1 worm cellular context compared by ENCODE assay signal in the genomic region with DNA sequence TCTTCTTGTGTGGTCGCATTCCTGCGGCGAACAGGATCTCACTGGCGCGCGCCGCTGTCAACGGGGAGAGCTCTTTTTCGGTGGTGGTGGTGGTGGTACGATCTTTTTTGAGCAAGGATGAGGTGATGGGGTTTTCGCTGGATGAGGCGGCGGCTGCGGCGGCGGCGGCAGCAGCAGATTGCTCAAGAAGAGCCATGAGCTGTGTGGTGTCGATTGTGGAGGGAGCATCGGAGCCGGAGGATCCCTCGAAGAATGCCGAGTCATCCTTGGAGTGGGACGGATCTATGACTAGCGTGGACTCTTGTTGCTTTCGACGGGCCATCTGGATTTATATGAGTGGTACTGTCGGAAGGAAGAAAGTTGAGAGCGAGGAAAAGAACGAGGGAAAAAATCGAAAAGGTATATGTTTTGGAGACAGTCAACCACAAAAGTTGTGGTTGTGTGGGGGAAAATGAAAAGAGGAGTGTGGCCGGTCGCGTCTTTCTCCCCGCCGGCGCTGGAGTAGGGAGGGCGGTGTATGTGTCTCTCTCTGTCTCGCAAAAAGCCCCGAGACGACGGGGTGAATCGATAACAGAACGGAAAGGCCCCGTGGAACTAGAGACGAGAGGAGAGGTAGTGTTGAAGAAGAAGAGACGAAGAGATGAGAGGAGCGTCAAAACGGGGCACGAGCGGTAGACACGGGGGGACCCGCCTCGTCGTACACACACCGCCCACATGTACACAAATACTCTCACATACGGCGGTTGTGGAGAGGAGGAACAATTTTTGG.
A peak's percentile ranks its signal among the peaks of the same experiment; 100 is the strongest.
TF ChIP-seq lines count a peak whose summit lies in the region.

No protein-coding gene starts in this region.

TF ChIP-seq in whole organism, L4 larva, 104 proteins besides CTCF, POLR2A, EP300 and RAD21 (continued from another document):
- TF ChIP-seq ceh-20 (GFP tag; IDR thresholded peaks at IDR 0.05; lab: Robert Waterston, UW) (no peak), D1046.2 (GFP tag; IDR thresholded peaks at IDR 0.05; lab: Robert Waterston, UW) (no peak), aly-2 (tag; optimal IDR thresholded peaks at IDR 0.05; lab: Kevin White, UChicago) (no peak), nhr-111 (GFP tag; optimal IDR thresholded peaks at IDR 0.05; lab: Kevin White, UChicago) (no peak), duxl-1 (tag; optimal IDR thresholded peaks at IDR 0.05; lab: Kevin White, UChicago; ENCODE audit: poor library complexity) (no peak), daf-8 (GFP tag; IDR thresholded peaks at IDR 0.05; lab: Robert Waterston, UW) (no peak), ceh-82 (tag; optimal IDR thresholded peaks at IDR 0.05; lab: Kevin White, UChicago) (no peak), ztf-7 (tag; optimal IDR thresholded peaks at IDR 0.05; lab: Kevin White, UChicago) (no peak), mep-1 (tag; optimal IDR thresholded peaks at IDR 0.05; lab: Kevin White, UChicago) (peak; percentile 9), zfp-2 (tag; optimal IDR thresholded peaks at IDR 0.05; lab: Kevin White, UChicago) (no peak), snpc-4 (tag; optimal IDR thresholded peaks at IDR 0.05; lab: Kevin White, UChicago) (no peak), nhr-77 (tag; optimal IDR thresholded peaks at IDR 0.05; lab: Kevin White, UChicago) (no peak), snpc-1.2 (GFP tag; IDR thresholded peaks at IDR 0.05; lab: Robert Waterston, UW) (no peak), spr-1 (tag; optimal IDR thresholded peaks at IDR 0.05; lab: Kevin White, UChicago) (no peak), nhr-48 (tag; optimal IDR thresholded peaks at IDR 0.05; lab: Kevin White, UChicago) (no peak), pha-4 (GFP tag; IDR thresholded peaks at IDR 0.05; lab: Robert Waterston, UW) (no peak), pha-4 (tag; optimal IDR thresholded peaks at IDR 0.05; lab: Kevin White, UChicago) (no peak), fos-1 (tag; optimal IDR thresholded peaks at IDR 0.05; lab: Kevin White, UChicago) (no peak), lir-3 (tag; optimal IDR thresholded peaks at IDR 0.05; lab: Kevin White, UChicago) (no peak), saeg-2 (GFP tag; IDR thresholded peaks at IDR 0.05; lab: Robert Waterston, UW) (no peak), gei-8 (GFP tag; optimal IDR thresholded peaks at IDR 0.05; lab: Kevin White, UChicago) (no peak), T26A8.4 (GFP tag; IDR thresholded peaks at IDR 0.05; lab: Robert Waterston, UW) (no peak), F10B5.3 (tag; optimal IDR thresholded peaks at IDR 0.05; lab: Kevin White, UChicago) (no peak), mdl-1 (tag; optimal IDR thresholded peaks at IDR 0.05; lab: Kevin White, UChicago) (peak in 1 of 2 experiments; percentile 53), lin-39 (tag; optimal IDR thresholded peaks at IDR 0.05; lab: Kevin White, UChicago) (no peak), spr-3 (GFP tag; optimal IDR thresholded peaks at IDR 0.05; lab: Kevin White, UChicago) (no peak), nhr-28 (tag; optimal IDR thresholded peaks at IDR 0.05; lab: Kevin White, UChicago) (peak; percentile 41), tra-1 (GFP tag; IDR thresholded peaks at IDR 0.05; lab: Robert Waterston, UW) (no peak), attf-4 (tag; optimal IDR thresholded peaks at IDR 0.05; lab: Kevin White, UChicago) (no peak), hmg-1.1 (GFP tag; IDR thresholded peaks at IDR 0.05; lab: Robert Waterston, UW) (0 out of 2 replicates have a peak, but pooled peaks have one; percentile 24), lin-29 (GFP tag; IDR thresholded peaks at IDR 0.05; lab: Robert Waterston, UW) (no peak), set-16 (GFP tag; IDR thresholded peaks at IDR 0.05; lab: Robert Waterston, UW) (peak; percentile 93), tag-97 (GFP tag; IDR thresholded peaks at IDR 0.05; lab: Robert Waterston, UW) (no peak), dve-1 (tag; optimal IDR thresholded peaks at IDR 0.05; lab: Kevin White, UChicago; ENCODE audit: insufficient read depth) (peak; percentile 9), madf-9 (GFP tag; conservative IDR thresholded peaks at IDR 0.05; lab: Robert Waterston, UW) (no peak), zip-2 (tag; optimal IDR thresholded peaks at IDR 0.05; lab: Kevin White, UChicago) (no peak), F49E8.2 (tag; optimal IDR thresholded peaks at IDR 0.05; lab: Kevin White, UChicago; ENCODE audit: borderline replicate concordance) (no peak), Y105C5A.15 (GFP tag; IDR thresholded peaks at IDR 0.05; lab: Robert Waterston, UW) (no peak), ZK546.5 (tag; optimal IDR thresholded peaks at IDR 0.05; lab: Kevin White, UChicago) (no peak), dpl-1 (GFP tag; optimal IDR thresholded peaks at IDR 0.05; lab: Kevin White, UChicago) (no peak), rbr-2 (tag; optimal IDR thresholded peaks at IDR 0.05; lab: Kevin White, UChicago) (peak; percentile 37), vab-7 (GFP tag; IDR thresholded peaks at IDR 0.05; lab: Robert Waterston, UW) (no peak), ceh-32 (tag; optimal IDR thresholded peaks at IDR 0.05; lab: Kevin White, UChicago; ENCODE audit: poor library complexity) (no peak), nhr-42 (GFP tag; IDR thresholded peaks at IDR 0.05; lab: Robert Waterston, UW) (0 out of 2 replicates have a peak, but pooled peaks have one; percentile 13), lim-7 (GFP tag; IDR thresholded peaks at IDR 0.05; lab: Robert Waterston, UW) (no peak), arid-1 (GFP tag; conservative IDR thresholded peaks at IDR 0.05; lab: Robert Waterston, UW) (no peak), hlh-11 (tag; optimal IDR thresholded peaks at IDR 0.05; lab: Kevin White, UChicago) (peak; percentile 33), ztf-11 (tag; optimal IDR thresholded peaks at IDR 0.05; lab: Kevin White, UChicago) (no peak), nhr-11 (tag; optimal IDR thresholded peaks at IDR 0.05; lab: Kevin White, UChicago) (no peak), lin-13 (GFP tag; optimal IDR thresholded peaks at IDR 0.05; lab: Kevin White, UChicago) (no peak), mes-2 (tag; optimal IDR thresholded peaks at IDR 0.05; lab: Kevin White, UChicago; ENCODE audit: poor library complexity, severe bottlenecking) (no peak), Y48G9A.11 (GFP tag; IDR thresholded peaks at IDR 0.05; lab: Robert Waterston, UW) (no peak), lin-1 (GFP tag; IDR thresholded peaks at IDR 0.05; lab: Robert Waterston, UW) (no peak), hlh-30 (tag; optimal IDR thresholded peaks at IDR 0.05; lab: Kevin White, UChicago; ENCODE audit: insufficient read depth) (peak; percentile 88), cey-2 (tag; optimal IDR thresholded peaks at IDR 0.05; lab: Kevin White, UChicago; ENCODE audit: borderline replicate concordance, insufficient read depth) (no peak), mxl-3 (GFP tag; optimal IDR thresholded peaks at IDR 0.05; lab: Kevin White, UChicago) (no peak), mxl-2 (GFP tag; conservative IDR thresholded peaks at IDR 0.05; lab: Robert Waterston, UW) (no peak), madf-5 (GFP tag; IDR thresholded peaks at IDR 0.05; lab: Robert Waterston, UW) (no peak), php-3 (GFP tag; IDR thresholded peaks at IDR 0.05; lab: Robert Waterston, UW) (no peak), aha-1 (tag; lab: Kevin White, UChicago) (peak; percentile 65), ama-1 (optimal IDR thresholded peaks at IDR 0.05; lab: Kevin White, UChicago) (no peak), zip-11 (GFP tag; IDR thresholded peaks at IDR 0.05; lab: Robert Waterston, UW) (no peak), egl-43 (GFP tag; IDR thresholded peaks at IDR 0.05; lab: Robert Waterston, UW) (no peak), nhr-237 (tag; optimal IDR thresholded peaks at IDR 0.05; lab: Kevin White, UChicago) (no peak), zag-1 (tag; optimal IDR thresholded peaks at IDR 0.05; lab: Kevin White, UChicago) (no peak), lsy-2 (tag; optimal IDR thresholded peaks at IDR 0.05; lab: Kevin White, UChicago) (peak in 1 of 2 experiments; percentile 19), ceh-28 (tag; optimal IDR thresholded peaks at IDR 0.05; lab: Kevin White, UChicago) (no peak), mdt-29 (GFP tag; IDR thresholded peaks at IDR 0.05; lab: Robert Waterston, UW) (no peak), R02D3.7 (tag; optimal IDR thresholded peaks at IDR 0.05; lab: Kevin White, UChicago) (no peak), nhr-76 (tag; optimal IDR thresholded peaks at IDR 0.05; lab: Kevin White, UChicago) (no peak), nhr-10 (tag; optimal IDR thresholded peaks at IDR 0.05; lab: Kevin White, UChicago) (no peak), dmd-9 (GFP tag; IDR thresholded peaks at IDR 0.05; lab: Robert Waterston, UW) (no peak), F26F4.8 (GFP tag; conservative IDR thresholded peaks at IDR 0.05; lab: Robert Waterston, UW) (no peak), ces-1 (GFP tag; optimal IDR thresholded peaks at IDR 0.05; lab: Kevin White, UChicago) (no peak), nhr-6 (tag; optimal IDR thresholded peaks at IDR 0.05; lab: Kevin White, UChicago) (no peak), unc-39 (tag; optimal IDR thresholded peaks at IDR 0.05; lab: Kevin White, UChicago) (no peak), egl-27 (tag; optimal IDR thresholded peaks at IDR 0.05; lab: Kevin White, UChicago) (no peak), daf-16 (GFP tag; optimal IDR thresholded peaks at IDR 0.05; lab: Kevin White, UChicago) (no peak), daf-16 (tag; optimal IDR thresholded peaks at IDR 0.05; lab: Kevin White, UChicago) (peak; percentile 6), dmd-8 (GFP tag; IDR thresholded peaks at IDR 0.05; lab: Robert Waterston, UW) (no peak)
